Worm (Caenorhabditis elegans) whole organism, L1 larva: ENCODE measurements around the gene str-173.

Experiments
- C04F5.9 ChIP-seq: sonication (generic microtip); optimal IDR thresholded peaks from 2 replicates; lab custom pipeline; 2016; ENCODE audit warnings: missing genetic modification characterization, missing compliant biosample characterization
- C34B4.2 ChIP-seq: sonication (generic microtip); optimal IDR thresholded peaks from 2 replicates; lab custom pipeline; 2017; ENCODE audit warnings: mild to moderate bottlenecking, missing genetic modification characterization, missing compliant biosample characterization
- F16B12.6 ChIP-seq: fragments of 150-350 bp; optimal IDR thresholded peaks from 2 replicates; lab custom pipeline; 2014; ENCODE audit warnings: missing biosample characterization, missing genetic modification characterization
- alr-1 ChIP-seq: fragments of 200-800 bp; sonication (Bioruptor generic); optimal IDR thresholded peaks from 2 replicates; lab custom pipeline; 2018; ENCODE audit warnings: borderline replicate concordance, mild to moderate bottlenecking, missing genetic modification characterization, missing compliant biosample characterization
- blmp-1 ChIP-seq: fragments of 150-350 bp; optimal IDR thresholded peaks from 2 replicates; lab custom pipeline; 2014; ENCODE audit warnings: missing biosample characterization, missing genetic modification characterization
- ceh-63 ChIP-seq: fragments of 200-800 bp; sonication (Bioruptor generic); optimal IDR thresholded peaks from 2 replicates; lab custom pipeline; 2018; ENCODE audit warnings: mild to moderate bottlenecking, missing genetic modification characterization, missing compliant biosample characterization
- ceh-90 ChIP-seq: sonication (generic microtip); optimal IDR thresholded peaks from 2 replicates; lab custom pipeline; 2016; ENCODE audit warnings: missing genetic modification characterization, missing compliant biosample characterization
- ces-1 ChIP-seq: fragments of 150-350 bp; optimal IDR thresholded peaks from 2 replicates; lab custom pipeline; 2014; ENCODE audit warnings: missing biosample characterization, missing genetic modification reagents, missing genetic modification characterization
- dpl-1 ChIP-seq, 3 experiments: fragments of 150-350 bp in 2 of 3; sonication (generic microtip) in 1 of 3; optimal IDR thresholded peaks; 2 replicates each; lab custom pipeline; 2014 to 2017; ENCODE audit warnings: missing biosample characterization in 3 of 3, missing genetic modification characterization in 3 of 3, missing genetic modification reagents in 3 of 3
- dsc-1 ChIP-seq: sonication (generic microtip); optimal IDR thresholded peaks from 2 replicates; lab custom pipeline; 2016; ENCODE audit warnings: mild to moderate bottlenecking, missing genetic modification characterization, missing compliant biosample characterization
- efl-1 ChIP-seq, 4 experiments: fragments of 150-350 bp; optimal IDR thresholded peaks in 3 of 4; peaks in 1 of 4; 1 replicate in 1 of 4; 2 replicates in 3 of 4; lab custom pipeline; 2014; ENCODE audit warnings: missing biosample characterization in 2 of 4, missing genetic modification characterization in 2 of 4, missing genetic modification reagents in 2 of 4
- efl-3 ChIP-seq: fragments of 200-800 bp; sonication (Bioruptor generic); optimal IDR thresholded peaks from 2 replicates; lab custom pipeline; 2018; ENCODE audit warnings: mild to moderate bottlenecking, missing genetic modification characterization, missing compliant biosample characterization
- egl-13 ChIP-seq: sonication (generic microtip); optimal IDR thresholded peaks from 2 replicates; lab custom pipeline; 2016; ENCODE audit warnings: missing genotype, missing genetic modification reagents, missing genetic modification characterization, missing compliant biosample characterization
- egl-27 ChIP-seq, 2 experiments: fragments of 150-350 bp in 1 of 2; sonication (generic microtip); optimal IDR thresholded peaks; 3 replicates each; lab custom pipeline; 2017 to 2018; ENCODE audit warnings: missing biosample characterization in 2 of 2, missing genetic modification characterization in 2 of 2, missing genetic modification reagents in 2 of 2
- elt-3 ChIP-seq, 6 experiments: fragments of 150-350 bp in 1 of 6; sonication (generic microtip); optimal IDR thresholded peaks; 2 replicates each; lab custom pipeline; 2017 to 2018; ENCODE audit warnings: missing biosample characterization in 6 of 6, missing genetic modification characterization in 6 of 6, inconsistent platforms in 1 of 6
- fkh-8 ChIP-seq: sonication (generic microtip); optimal IDR thresholded peaks from 2 replicates; lab custom pipeline; 2016; ENCODE audit warnings: mild to moderate bottlenecking, missing genetic modification characterization, missing compliant biosample characterization
- fos-1 ChIP-seq: fragments of 150-350 bp; optimal IDR thresholded peaks from 2 replicates; lab custom pipeline; 2014; ENCODE audit warnings: missing biosample characterization, missing genetic modification characterization
- hpl-2 ChIP-seq: fragments of 150-350 bp; optimal IDR thresholded peaks from 2 replicates; lab custom pipeline; 2014; ENCODE audit warnings: missing biosample characterization, missing genetic modification reagents, missing genetic modification characterization
- lin-13 ChIP-seq: fragments of 150-350 bp; optimal IDR thresholded peaks from 2 replicates; lab custom pipeline; 2014; ENCODE audit warnings: missing biosample characterization, missing genetic modification reagents, missing genetic modification characterization
- lin-14 ChIP-seq: fragments of 200-800 bp; sonication (Bioruptor generic); optimal IDR thresholded peaks from 2 replicates; lab custom pipeline; 2018; ENCODE audit warnings: mild to moderate bottlenecking, missing genetic modification characterization, moderate library complexity, missing compliant biosample characterization
- lin-15B ChIP-seq: fragments of 150-350 bp; sonication (generic microtip); optimal IDR thresholded peaks from 3 replicates; lab custom pipeline; 2014; ENCODE audit warnings: missing biosample characterization, missing genetic modification characterization
- lin-39 ChIP-seq: fragments of 150-350 bp; optimal IDR thresholded peaks from 2 replicates; lab custom pipeline; 2014; ENCODE audit warnings: missing biosample characterization, missing genetic modification reagents, missing genetic modification characterization
- mep-1 ChIP-seq: fragments of 150-350 bp; optimal IDR thresholded peaks from 2 replicates; lab custom pipeline; 2014; ENCODE audit warnings: missing biosample characterization, missing genetic modification characterization
- nhr-11 ChIP-seq: fragments of 150-350 bp; optimal IDR thresholded peaks from 2 replicates; lab custom pipeline; 2014; ENCODE audit warnings: missing biosample characterization, missing genetic modification characterization
- nhr-12 ChIP-seq: sonication (generic microtip); optimal IDR thresholded peaks from 2 replicates; lab custom pipeline; 2017; ENCODE audit warnings: missing biosample characterization, missing genetic modification characterization
- nhr-19 ChIP-seq: fragments of 200-800 bp; sonication (Bioruptor generic); conservative IDR thresholded peaks from 2 replicates; pipeline ENCODE4 v1.3.6; 2022; ENCODE audit warnings: missing genetic modification characterization, missing compliant biosample characterization
- nhr-20 ChIP-seq: sonication (generic microtip); optimal IDR thresholded peaks from 2 replicates; lab custom pipeline; 2016; ENCODE audit warnings: mild to moderate bottlenecking, missing genetic modification characterization, missing compliant biosample characterization
- nhr-47 ChIP-seq: sonication (generic microtip); optimal IDR thresholded peaks from 2 replicates; lab custom pipeline; 2016; ENCODE audit warnings: mild to moderate bottlenecking, missing genetic modification characterization, moderate library complexity, missing compliant biosample characterization
- nhr-76 ChIP-seq: sonication (generic microtip); optimal IDR thresholded peaks from 2 replicates; lab custom pipeline; 2017; ENCODE audit warnings: missing biosample characterization, missing genetic modification characterization
- nhr-77 ChIP-seq: fragments of 150-350 bp; optimal IDR thresholded peaks from 2 replicates; lab custom pipeline; 2014; ENCODE audit warnings: missing biosample characterization, missing genetic modification characterization
- nhr-85 ChIP-seq: sonication (generic microtip); peaks from one replicate; lab custom pipeline; 2016; ENCODE audit warnings: missing genetic modification characterization, inconsistent platforms, missing compliant biosample characterization
- pax-3 ChIP-seq: fragments of 200-800 bp; sonication (Bioruptor generic); optimal IDR thresholded peaks from 2 replicates; lab custom pipeline; 2018; ENCODE audit warnings: mild to moderate bottlenecking, missing genetic modification characterization, moderate library complexity, missing compliant biosample characterization
- skn-1 ChIP-seq: fragments of 150-350 bp; optimal IDR thresholded peaks from 2 replicates; lab custom pipeline; 2014; ENCODE audit warnings: missing biosample characterization, missing genetic modification characterization
- snpc-4 ChIP-seq: fragments of 150-350 bp; optimal IDR thresholded peaks from 2 replicates; lab custom pipeline; 2014; ENCODE audit warnings: missing biosample characterization, missing genetic modification characterization
- snu-23 ChIP-seq: sonication (generic microtip); optimal IDR thresholded peaks from 2 replicates; lab custom pipeline; 2016; ENCODE audit warnings: missing genetic modification characterization, missing compliant biosample characterization
- sox-4 ChIP-seq: sonication (generic microtip); optimal IDR thresholded peaks from 2 replicates; lab custom pipeline; 2016; ENCODE audit warnings: missing genetic modification characterization, missing compliant biosample characterization
- sptf-1 ChIP-seq: fragments of 150-350 bp; optimal IDR thresholded peaks from 2 replicates; lab custom pipeline; 2014; ENCODE audit warnings: missing biosample characterization, missing genetic modification characterization
- sup-37 ChIP-seq: fragments of 200-800 bp; sonication (Bioruptor generic); optimal IDR thresholded peaks from 2 replicates; lab custom pipeline; 2018; ENCODE audit warnings: mild to moderate bottlenecking, missing genetic modification characterization, missing compliant biosample characterization
- tlp-1 ChIP-seq: fragments of 150-350 bp; optimal IDR thresholded peaks from 2 replicates; lab custom pipeline; 2014; ENCODE audit warnings: missing biosample characterization, missing genetic modification characterization
- unc-62 ChIP-seq: fragments of 150-350 bp; optimal IDR thresholded peaks from 2 replicates; lab custom pipeline; 2014; ENCODE audit warnings: missing biosample characterization, missing genetic modification reagents, missing genetic modification characterization
- vab-15 ChIP-seq: sonication (generic microtip); optimal IDR thresholded peaks from 2 replicates; lab custom pipeline; 2017; ENCODE audit warnings: missing genotype, mild to moderate bottlenecking, missing genetic modification characterization, missing compliant biosample characterization
- xbp-1 ChIP-seq: sonication (generic microtip); optimal IDR thresholded peaks from 2 replicates; lab custom pipeline; 2016; ENCODE audit warnings: missing genetic modification characterization, missing compliant biosample characterization
- zag-1 ChIP-seq: fragments of 150-350 bp; optimal IDR thresholded peaks from 2 replicates; lab custom pipeline; 2014; ENCODE audit warnings: missing biosample characterization, missing genetic modification characterization
- zip-4 ChIP-seq: fragments of 200-800 bp; sonication (Bioruptor generic); optimal IDR thresholded peaks from 2 replicates; lab custom pipeline; 2018; ENCODE audit warnings: mild to moderate bottlenecking, missing genetic modification characterization, moderate library complexity, missing compliant biosample characterization
- ztf-11 ChIP-seq, 2 experiments: sonication (generic microtip); optimal IDR thresholded peaks; 2 replicates each; lab custom pipeline; 2016 to 2017; ENCODE audit warnings: missing genetic modification characterization in 2 of 2, missing biosample characterization in 1 of 2, missing compliant biosample characterization in 1 of 2

The str-173 gene

ce11 chrIV:4870546-4870945, 9.0 kb downstream of the str-173 start, which contains the start of gene str-175:
Gene str-175 (minus strand): TSS chrIV:4870646.
- TF ChIP-seq lin-14 (GFP tag; lab: Kevin White, UChicago), result no peak
- TF ChIP-seq nhr-47 (tag; lab: Kevin White, UChicago), result no peak
- no peak for TF ChIP-seq efl-1 (optimal IDR thresholded peaks at IDR 0.05; lab: Kevin White, UChicago)
- no peak for TF ChIP-seq efl-1 (GFP tag; optimal IDR thresholded peaks at IDR 0.05 in 1 of 2; lab: Kevin White, UChicago)
- no peak for TF ChIP-seq egl-27 (tag; optimal IDR thresholded peaks at IDR 0.05; lab: Kevin White, UChicago)
- no peak for TF ChIP-seq unc-62
- TF ChIP-seq sup-37 (GFP tag; lab: Kevin White, UChicago), result no peak
- TF ChIP-seq nhr-76 (tag; lab: Kevin White, UChicago), result no peak
- TF ChIP-seq tlp-1 (tag; lab: Kevin White, UChicago), result no peak
- TF ChIP-seq vab-15 (tag; lab: Kevin White, UChicago), result no peak
- no peak for TF ChIP-seq nhr-12 (tag; lab: Kevin White, UChicago)
- TF ChIP-seq nhr-11, result no peak
- no peak for TF ChIP-seq dpl-1 (GFP tag; optimal IDR thresholded peaks at IDR 0.05; lab: Kevin White, UChicago)
- no peak for TF ChIP-seq C04F5.9
- no peak for TF ChIP-seq lin-15B (tag; lab: Kevin White, UChicago)

- no peak for TF ChIP-seq lin-14 (GFP tag; lab: Kevin White, UChicago)
- no peak for TF ChIP-seq nhr-19 (GFP tag; lab: Robert Waterston, UW)
- TF ChIP-seq fkh-8 (tag; lab: Kevin White, UChicago), result no peak
- no peak for TF ChIP-seq ztf-11 (tag; optimal IDR thresholded peaks at IDR 0.05; lab: Kevin White, UChicago)
- TF ChIP-seq nhr-11, result no peak
Observed at ce11 chrIV:4874603-4875002, 13.0 kb downstream of the str-173 start, which contains the start of gene str-174. Gene str-174 (minus strand): TSS chrIV:4874703.

ce11 chrIV:4877102-4877501, 15.5 kb downstream of the str-173 start, which contains the start of gene str-170:
Gene str-170 (plus strand): TSS chrIV:4877402.
- TF ChIP-seq lin-15B (tag; lab: Kevin White, UChicago), result no peak
- TF ChIP-seq F16B12.6, result no peak

ce11 chrIV:4880634-4881033, 19.1 kb downstream of the str-173 start:
- no peak for TF ChIP-seq egl-27 (tag; optimal IDR thresholded peaks at IDR 0.05; lab: Kevin White, UChicago)
- TF ChIP-seq pax-3, result no peak
- no peak for TF ChIP-seq hpl-2 (GFP tag; lab: Kevin White, UChicago)
- peak; percentile 83 for TF ChIP-seq nhr-20 (tag; lab: Kevin White, UChicago)
- TF ChIP-seq snu-23, result peak; percentile 78
- TF ChIP-seq blmp-1 (tag; lab: Kevin White, UChicago), result no peak
- TF ChIP-seq dpl-1 (GFP tag; optimal IDR thresholded peaks at IDR 0.05; lab: Kevin White, UChicago), result peak in 1 of 3 experiments; percentile 8
- TF ChIP-seq nhr-85 (tag; lab: Kevin White, UChicago), result peak; percentile 96
- TF ChIP-seq nhr-76 (tag; lab: Kevin White, UChicago), result no peak
- no peak for TF ChIP-seq efl-3 (GFP tag; lab: Kevin White, UChicago)
- TF ChIP-seq nhr-47 (tag; lab: Kevin White, UChicago), result peak; percentile 78
- TF ChIP-seq unc-62, result no peak
- TF ChIP-seq C04F5.9, result no peak
- TF ChIP-seq fos-1 (tag; lab: Kevin White, UChicago), result peak; percentile 15
- TF ChIP-seq fkh-8 (tag; lab: Kevin White, UChicago), result no peak
- TF ChIP-seq mep-1, result peak; percentile 52
- TF ChIP-seq ceh-63, result no peak
- TF ChIP-seq sox-4 (tag; lab: Kevin White, UChicago), result peak; percentile 32
- TF ChIP-seq dsc-1 (tag; lab: Kevin White, UChicago), result peak; percentile 80
- peak; percentile 52 for TF ChIP-seq zip-4 (GFP tag; lab: Kevin White, UChicago)
- TF ChIP-seq alr-1, result no peak
- TF ChIP-seq elt-3 (tag; optimal IDR thresholded peaks at IDR 0.05; lab: Kevin White, UChicago), result peak in 3 of 6 experiments; percentile 20 to 62 (median 29)
- no peak for TF ChIP-seq zag-1
- peak; percentile 21 for TF ChIP-seq lin-13 (GFP tag; lab: Kevin White, UChicago)
- no peak for TF ChIP-seq egl-13 (tag; lab: Kevin White, UChicago)
- peak; percentile 44 for TF ChIP-seq xbp-1 (tag; lab: Kevin White, UChicago)
- TF ChIP-seq C34B4.2 (tag; lab: Kevin White, UChicago), result no peak
- TF ChIP-seq lin-39, result peak; percentile 13
- TF ChIP-seq ces-1, result no peak
- no peak for TF ChIP-seq sptf-1 (tag; lab: Kevin White, UChicago)
- peak; percentile 98 for TF ChIP-seq snpc-4 (tag; lab: Kevin White, UChicago)
- TF ChIP-seq ceh-90 (tag; lab: Kevin White, UChicago), result no peak
- no peak for TF ChIP-seq skn-1 (tag; lab: Kevin White, UChicago)
- no peak for TF ChIP-seq nhr-11
- no peak for TF ChIP-seq lin-15B (tag; lab: Kevin White, UChicago)
- peak; percentile 50 for TF ChIP-seq nhr-77 (tag; lab: Kevin White, UChicago)
